Fruit fly (Drosophila melanogaster): ENCODE results near the gene Fdx2.

Gene Fdx2

DNA sequence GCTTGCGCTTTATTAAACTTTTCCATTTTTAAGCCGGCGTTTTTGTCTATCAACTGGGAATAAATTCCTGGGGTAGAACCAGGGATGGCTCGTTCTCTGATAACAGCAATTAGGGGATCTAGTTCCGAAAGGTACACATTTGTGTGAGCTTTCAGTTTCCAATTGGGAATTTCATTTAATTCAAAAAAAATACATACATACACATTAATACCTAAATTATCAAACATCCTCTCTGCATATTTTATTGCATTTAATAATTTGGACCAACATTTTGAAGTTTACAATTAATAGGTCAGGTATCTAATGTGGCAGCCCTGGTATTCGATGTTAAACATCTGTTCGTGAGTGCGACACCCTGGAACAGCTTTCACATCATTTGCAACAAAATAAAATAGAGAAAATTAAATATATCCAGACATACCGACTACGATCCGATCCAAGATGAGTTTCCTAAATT lies 33.2 kb upstream of the Fdx2 start, which contains the start of the genes CG15011 and CG1309 (continued):
- peak; percentile 69; the same call in 1 of the 3 replicates for TF ChIP-seq Optix (GFP tag; IDR thresholded peaks at IDR 0.05)
- TF ChIP-seq sqz (GFP tag; optimal IDR thresholded peaks at IDR 0.05): peak; percentile 24
- TF ChIP-seq CG12155 (GFP tag; optimal IDR thresholded peaks at IDR 0.05): peak; percentile 87
- no peak for TF ChIP-seq Dfd (GFP tag; optimal IDR thresholded peaks at IDR 0.05)
- peak; percentile 86 for TF ChIP-seq CG33557 (GFP tag; optimal IDR thresholded peaks at IDR 0.05)
- 0 out of 2 replicates have a peak, but pooled peaks have one; percentile 24 for TF ChIP-seq Poxn (GFP tag; IDR thresholded peaks at IDR 0.05)
- peak; percentile 85 for TF ChIP-seq zen (tag; optimal IDR thresholded peaks at IDR 0.05)
- peak; percentile 98 for TF ChIP-seq sens (GFP tag)
- TF ChIP-seq pan (optimal IDR thresholded peaks at IDR 0.05): no peak
- peak in 1 of 2 experiments; percentile 55 for TF ChIP-seq pan (GFP tag; optimal IDR thresholded peaks at IDR 0.05 in 1 of 2, IDR thresholded peaks at IDR 0.05 in 1 of 2)
- peak; percentile 88 for TF ChIP-seq CG13624 (GFP tag; optimal IDR thresholded peaks at IDR 0.05)
- TF ChIP-seq CG11696 (GFP tag; IDR thresholded peaks at IDR 0.05): no peak
- TF ChIP-seq CG12942 (GFP tag; optimal IDR thresholded peaks at IDR 0.05): peak; percentile 60
- peak; percentile 71 for TF ChIP-seq Sin3A (optimal IDR thresholded peaks at IDR 0.05)
- TF ChIP-seq Tbp (GFP tag; optimal IDR thresholded peaks at IDR 0.05): no peak
- TF ChIP-seq aop (GFP tag; IDR thresholded peaks at IDR 0.05): no peak
- TF ChIP-seq CG11398 (GFP tag; optimal IDR thresholded peaks at IDR 0.05): peak; percentile 65
- TF ChIP-seq Eip74EF (GFP tag; optimal IDR thresholded peaks at IDR 0.05): peak in 1 of 2 experiments; percentile 53
- TF ChIP-seq zfh1 (GFP tag; IDR thresholded peaks at IDR 0.05): peak; percentile 79; the same call in 2 of the 3 replicates
- TF ChIP-seq CG12659 (GFP tag; optimal IDR thresholded peaks at IDR 0.05): peak; percentile 84
- no peak for TF ChIP-seq gt (GFP tag; IDR thresholded peaks at IDR 0.05)
- TF ChIP-seq run (tag; optimal IDR thresholded peaks at IDR 0.05): peak; percentile 39
- TF ChIP-seq CG6854 (GFP tag; optimal IDR thresholded peaks at IDR 0.05): no peak
- TF ChIP-seq CG15011 (GFP tag; optimal IDR thresholded peaks at IDR 0.05): no peak
- peak; percentile 73; the same call in 1 of the 3 replicates for TF ChIP-seq so (GFP tag; IDR thresholded peaks at IDR 0.05)
- TF ChIP-seq amos (GFP tag; IDR thresholded peaks at IDR 0.05; ENCODE audit: partially characterized antibody): peak; percentile 11; the same call in 1 of the 2 replicates
- no peak for TF ChIP-seq Kr (GFP tag; optimal IDR thresholded peaks at IDR 0.05)
- no peak for TF ChIP-seq dati (GFP tag; IDR thresholded peaks at IDR 0.05)
- TF ChIP-seq CG4360 (GFP tag; IDR thresholded peaks at IDR 0.05): no peak
- peak; percentile 74; the same call in 2 of the 3 replicates for TF ChIP-seq ken (GFP tag; IDR thresholded peaks at IDR 0.05)
- no peak for TF ChIP-seq hth (optimal IDR thresholded peaks at IDR 0.05)
- peak; percentile 90 for TF ChIP-seq YL-1 (GFP tag; optimal IDR thresholded peaks at IDR 0.05)
- TF ChIP-seq CG17186 (GFP tag; optimal IDR thresholded peaks at IDR 0.05): peak; percentile 62
- TF ChIP-seq Dref (GFP tag; IDR thresholded peaks at IDR 0.05): no peak

DNA sequence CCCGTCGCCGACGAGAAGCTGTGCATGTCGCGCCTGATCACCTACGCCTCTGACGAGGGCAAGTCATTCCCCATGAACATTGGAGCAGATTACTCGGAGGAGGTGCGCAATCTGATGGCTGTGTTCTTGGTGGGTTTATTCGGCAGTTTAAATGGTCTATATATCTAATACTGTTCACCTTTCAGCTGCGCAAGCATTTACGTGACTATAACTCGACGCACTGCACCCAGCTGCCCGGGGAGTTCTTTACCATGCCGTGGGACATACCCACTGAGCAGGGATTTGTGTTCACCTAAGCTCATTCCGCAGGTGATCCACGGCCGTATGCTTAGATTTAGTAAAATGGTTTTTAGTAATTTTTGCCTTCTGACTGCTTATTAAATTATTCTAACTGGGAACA lies 31.1 kb upstream of the Fdx2 start:
- no peak for TF ChIP-seq rib (GFP tag; IDR thresholded peaks at IDR 0.05)
- TF ChIP-seq Med (GFP tag): peak; percentile 50
- TF ChIP-seq CG12299 (tag; optimal IDR thresholded peaks at IDR 0.05): no peak
- TF ChIP-seq sens (GFP tag): peak; percentile 51

DNA sequence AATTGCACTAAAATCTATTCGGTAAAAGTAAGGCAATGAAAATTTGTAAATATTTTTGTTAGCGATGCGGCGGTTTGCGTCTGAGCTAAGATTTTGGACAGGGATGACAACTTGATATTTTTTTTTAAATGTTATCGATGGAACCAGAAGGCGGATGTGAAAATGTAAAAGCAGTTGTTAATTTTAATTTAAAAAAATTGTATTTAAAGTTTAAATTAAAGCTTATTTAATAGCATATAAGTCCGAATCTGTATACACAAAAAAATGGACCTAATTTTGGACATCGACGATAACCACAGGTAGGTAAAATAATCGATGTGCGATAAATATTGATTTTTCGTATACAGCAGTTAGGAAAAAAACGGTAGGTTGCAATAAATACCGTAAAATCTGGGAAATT lies 29.9 kb upstream of the Fdx2 start, which contains the start of the genes CG11586 and VhaM9.7-a:
Gene CG11586 (minus strand): TSS at position 87 of the 400 bp plus-strand sequence.
Gene VhaM9.7-a (plus strand): TSS at position 322 of the 400 bp plus-strand sequence.
- TF ChIP-seq ind (GFP tag; optimal IDR thresholded peaks at IDR 0.05) (peak; percentile 25), CG2116 (GFP tag; optimal IDR thresholded peaks at IDR 0.05) (peak; percentile 88), CG5180 (GFP tag; optimal IDR thresholded peaks at IDR 0.05) (no peak), CG2875 (GFP tag; optimal IDR thresholded peaks at IDR 0.05) (no peak), CG14014 (GFP tag; IDR thresholded peaks at IDR 0.05) (no peak), CG7271 (tag; optimal IDR thresholded peaks at IDR 0.05) (no peak), Dip2 (GFP tag; IDR thresholded peaks at IDR 0.05) (no peak), nom (GFP tag; optimal IDR thresholded peaks at IDR 0.05) (no peak), ab (GFP tag; optimal IDR thresholded peaks at IDR 0.05) (no peak), ATbp (GFP tag; optimal IDR thresholded peaks at IDR 0.05) (no peak), H15 (GFP tag; IDR thresholded peaks at IDR 0.05) (no peak), CG4707 (GFP tag; optimal IDR thresholded peaks at IDR 0.05) (no peak), CG13894 (tag; optimal IDR thresholded peaks at IDR 0.05) (no peak), CG9727 (GFP tag; optimal IDR thresholded peaks at IDR 0.05) (peak; percentile 21), Hmx (GFP tag; optimal IDR thresholded peaks at IDR 0.05) (no peak)
